Fruit fly (Drosophila melanogaster) whole organism, embryonic: ENCODE results near the gene Rpn12.

Source experiments
- Awh ChIP-seq: fragments of 200-800 bp; sonication (Bioruptor generic); IDR thresholded peaks from 2 replicates; pipeline ENCODE4, ENCODE4 v1.3.6; 2022; ENCODE audit warnings: missing biosample characterization, missing genetic modification characterization
- BEAF-32 ChIP-seq: fragments of 200-800 bp; sonication (Bioruptor generic); optimal IDR thresholded peaks from 3 replicates; lab custom pipeline; 2017; ENCODE audit warnings: missing biosample characterization, missing genetic modification characterization, mild to moderate bottlenecking, moderate library complexity, missing genetic modification reagents
- CG10267 ChIP-seq: fragments of 200-800 bp; sonication (Bioruptor generic); optimal IDR thresholded peaks from 2 replicates; lab custom pipeline; 2018; ENCODE audit warnings: missing biosample characterization, mild to moderate bottlenecking, missing genetic modification characterization, moderate library complexity
- CG13894 ChIP-seq: fragments of 200-800 bp; sonication (Bioruptor generic); optimal IDR thresholded peaks from 3 replicates; lab custom pipeline; 2018; ENCODE audit warnings: missing biosample characterization, mild to moderate bottlenecking, missing genetic modification characterization, moderate library complexity
- CG15269 ChIP-seq: fragments of 200-800 bp; sonication (Bioruptor generic); optimal IDR thresholded peaks from 2 replicates; lab custom pipeline; 2018; ENCODE audit warnings: missing biosample characterization, mild to moderate bottlenecking, missing genetic modification characterization, moderate library complexity
- CG15514 ChIP-seq: fragments of 200-800 bp; sonication (Bioruptor generic); optimal IDR thresholded peaks from 3 replicates; lab custom pipeline; 2017; ENCODE audit warnings: missing biosample characterization, missing genetic modification characterization, mild to moderate bottlenecking, moderate library complexity, missing genetic modification reagents
- CG17361 ChIP-seq: fragments of 200-800 bp; sonication (Bioruptor generic); IDR thresholded peaks from 3 replicates; pipeline ENCODE4 v1.3.6; 2022; ENCODE audit warnings: missing biosample characterization, missing genetic modification characterization
- CG1832 ChIP-seq: fragments of 200-800 bp; sonication (Bioruptor generic); optimal IDR thresholded peaks from 2 replicates; lab custom pipeline; 2017; ENCODE audit warnings: missing biosample characterization, mild to moderate bottlenecking, missing genetic modification characterization, inconsistent platforms
- CG2678 ChIP-seq: fragments of 200-800 bp; sonication (Bioruptor generic); optimal IDR thresholded peaks from 3 replicates; lab custom pipeline; 2019; ENCODE audit warnings: missing biosample characterization, mild to moderate bottlenecking, missing genetic modification characterization, moderate library complexity
- CG31365 ChIP-seq: fragments of 200-800 bp; sonication (Bioruptor generic); optimal IDR thresholded peaks from 2 replicates; lab custom pipeline; 2018; ENCODE audit warnings: missing biosample characterization, mild to moderate bottlenecking, missing genetic modification characterization
- CG31441 ChIP-seq: fragments of 200-800 bp; sonication (Bioruptor generic); IDR thresholded peaks from 2 replicates; pipeline ENCODE4 v1.3.6; 2022; ENCODE audit warnings: missing biosample characterization, missing genetic modification characterization
- CG33213 ChIP-seq: fragments of 200-800 bp; sonication (Bioruptor generic); optimal IDR thresholded peaks from 3 replicates; lab custom pipeline; 2016; ENCODE audit warnings: missing biosample characterization, missing genetic modification characterization
- CG34376 ChIP-seq: fragments of 200-800 bp; sonication (Bioruptor generic); optimal IDR thresholded peaks from 2 replicates; lab custom pipeline; 2018; ENCODE audit warnings: missing biosample characterization, mild to moderate bottlenecking, missing genetic modification characterization
- CG3995 ChIP-seq: fragments of 200-800 bp; sonication (Bioruptor generic); optimal IDR thresholded peaks from 3 replicates; lab custom pipeline; 2016; ENCODE audit warnings: missing biosample characterization, missing genetic modification characterization
- CG4424 ChIP-seq: fragments of 200-800 bp; sonication (Bioruptor generic); optimal IDR thresholded peaks from 3 replicates; lab custom pipeline; 2016; ENCODE audit warnings: missing biosample characterization, missing genetic modification characterization
- CG5953 ChIP-seq: fragments of 200-800 bp; sonication (Bioruptor generic); IDR thresholded peaks from 2 replicates; pipeline ENCODE4 v1.3.6; 2022; ENCODE audit warnings: missing biosample characterization, missing genetic modification characterization
- CG7271 ChIP-seq: fragments of 200-800 bp; sonication (Bioruptor generic); optimal IDR thresholded peaks from 2 replicates; lab custom pipeline; 2018; ENCODE audit warnings: missing biosample characterization, mild to moderate bottlenecking, missing genetic modification characterization, moderate library complexity
- CG7372 ChIP-seq: fragments of 200-800 bp; sonication (Bioruptor generic); IDR thresholded peaks from 2 replicates; pipeline ENCODE4 v1.3.6; 2022; ENCODE audit warnings: missing biosample characterization, missing genetic modification characterization
- CG8944 ChIP-seq: fragments of 200-800 bp; sonication (Bioruptor generic); optimal IDR thresholded peaks from 3 replicates; lab custom pipeline; 2016; ENCODE audit warnings: missing biosample characterization, missing genetic modification characterization
- E2f2 ChIP-seq: fragments of 200-800 bp; sonication (Bioruptor generic); IDR thresholded peaks from 2 replicates; pipeline ENCODE4 v1.3.6; 2022; ENCODE audit warnings: missing biosample characterization, missing genetic modification characterization
- GATAe ChIP-seq: fragments of 200-800 bp; sonication (Bioruptor generic); conservative IDR thresholded peaks from 2 replicates; pipeline ENCODE4 v1.3.6; 2022; ENCODE audit warnings: missing biosample characterization, missing genetic modification characterization
- Gug ChIP-seq: fragments of 200-800 bp; sonication (Bioruptor generic); IDR thresholded peaks from 4 replicates; pipeline ENCODE4 v1.3.6; 2022; ENCODE audit warnings: missing biosample characterization, missing genetic modification characterization
- HLH4C ChIP-seq: fragments of 200-800 bp; sonication (Bioruptor generic); IDR thresholded peaks from 3 replicates; pipeline ENCODE4 v1.3.6; 2022; ENCODE audit warnings: missing biosample characterization, missing genetic modification characterization; ENCODE audit not compliant: partially characterized antibody
- Hey ChIP-seq: fragments of 200-800 bp; sonication (Bioruptor generic); optimal IDR thresholded peaks from 3 replicates; lab custom pipeline; 2018; ENCODE audit warnings: missing biosample characterization, mild to moderate bottlenecking, missing genetic modification characterization
- Jarid2 ChIP-seq: fragments of 200-800 bp; sonication (Bioruptor generic); optimal IDR thresholded peaks from 3 replicates; lab custom pipeline; 2017; ENCODE audit warnings: mild to moderate bottlenecking, missing biosample characterization, missing genetic modification reagents, missing genetic modification characterization
- Lhr ChIP-seq: fragments of 200-800 bp; sonication (Bioruptor generic); optimal IDR thresholded peaks from 3 replicates; lab custom pipeline; 2017; ENCODE audit warnings: mild to moderate bottlenecking, missing biosample characterization, missing genetic modification reagents, missing genetic modification characterization
- Opbp ChIP-seq: fragments of 200-800 bp; sonication (Bioruptor generic); IDR thresholded peaks from 3 replicates; pipeline ENCODE4 v1.3.6; 2022; ENCODE audit warnings: missing biosample characterization, missing genetic modification characterization; ENCODE audit not compliant: partially characterized antibody
- Optix ChIP-seq: fragments of 200-800 bp; sonication (Bioruptor generic); IDR thresholded peaks from 3 replicates; pipeline ENCODE4 v1.3.6; 2022; ENCODE audit warnings: missing biosample characterization, missing genetic modification characterization
- Rfx ChIP-seq: fragments of 200-800 bp; sonication (Bioruptor generic); IDR thresholded peaks from 2 replicates; pipeline ENCODE4 v1.3.6; 2022; ENCODE audit warnings: missing biosample characterization, missing genetic modification characterization
- aop ChIP-seq: fragments of 200-800 bp; sonication (Bioruptor generic); IDR thresholded peaks from 2 replicates; pipeline ENCODE4 v1.3.6; 2022; ENCODE audit warnings: missing biosample characterization, missing genetic modification characterization
- ap ChIP-seq: fragments of 200-800 bp; sonication (Bioruptor generic); IDR thresholded peaks from 2 replicates; pipeline ENCODE4 v1.3.6; 2022; ENCODE audit warnings: missing biosample characterization, missing genetic modification characterization
- crol ChIP-seq: fragments of 200-800 bp; sonication (Bioruptor generic); IDR thresholded peaks from 2 replicates; pipeline ENCODE4 v1.3.6; 2022; ENCODE audit warnings: missing biosample characterization, missing genetic modification characterization
- dimm ChIP-seq: fragments of 200-800 bp; sonication (Bioruptor generic); IDR thresholded peaks from 2 replicates; pipeline ENCODE4 v1.3.6; 2022; ENCODE audit warnings: missing biosample characterization, missing genetic modification characterization
- ems ChIP-seq: fragments of 200-800 bp; sonication (Bioruptor generic); optimal IDR thresholded peaks from 3 replicates; lab custom pipeline; 2016; ENCODE audit warnings: missing biosample characterization, missing genetic modification characterization
- eyg ChIP-seq: fragments of 200-800 bp; sonication (Bioruptor generic); optimal IDR thresholded peaks from 3 replicates; lab custom pipeline; 2016; ENCODE audit warnings: missing biosample characterization, missing genetic modification characterization
- gce ChIP-seq: fragments of 200-800 bp; sonication (Bioruptor generic); IDR thresholded peaks from 3 replicates; pipeline ENCODE4 v1.3.6; 2022; ENCODE audit warnings: missing biosample characterization, missing genetic modification characterization
- gt ChIP-seq: fragments of 200-800 bp; sonication (Bioruptor generic); IDR thresholded peaks from 2 replicates; pipeline ENCODE4 v1.3.6; 2022; ENCODE audit warnings: missing biosample characterization, missing genetic modification characterization
- her ChIP-seq: fragments of 200-800 bp; sonication (Bioruptor generic); optimal IDR thresholded peaks from 2 replicates; lab custom pipeline; 2016; ENCODE audit warnings: missing biosample characterization, missing genetic modification characterization
- kah ChIP-seq: fragments of 200-800 bp; sonication (Bioruptor generic); optimal IDR thresholded peaks from 2 replicates; lab custom pipeline; 2018; ENCODE audit warnings: missing biosample characterization, mild to moderate bottlenecking, missing genetic modification characterization
- ken ChIP-seq: fragments of 200-800 bp; sonication (Bioruptor generic); IDR thresholded peaks from 3 replicates; pipeline ENCODE4 v1.3.6; 2022; ENCODE audit warnings: missing biosample characterization, missing genetic modification characterization
- knrl ChIP-seq: fragments of 200-800 bp; sonication (Bioruptor generic); IDR thresholded peaks from 3 replicates; pipeline ENCODE4 v1.3.6; 2022; ENCODE audit warnings: missing biosample characterization, missing genetic modification characterization; ENCODE audit not compliant: partially characterized antibody
- maf-S ChIP-seq: fragments of 200-800 bp; sonication (Bioruptor generic); optimal IDR thresholded peaks from 2 replicates; lab custom pipeline; 2016; ENCODE audit warnings: missing biosample characterization, missing genetic modification characterization
- nmo ChIP-seq: fragments of 200-800 bp; sonication (Bioruptor generic); optimal IDR thresholded peaks from 2 replicates; lab custom pipeline; 2018; ENCODE audit warnings: missing biosample characterization, mild to moderate bottlenecking, missing genetic modification characterization, moderate library complexity
- schlank ChIP-seq: fragments of 200-800 bp; sonication (Bioruptor generic); optimal IDR thresholded peaks from 2 replicates; lab custom pipeline; 2018; ENCODE audit warnings: missing biosample characterization, mild to moderate bottlenecking, missing genetic modification characterization
- sima ChIP-seq: fragments of 200-800 bp; sonication (Bioruptor generic); optimal IDR thresholded peaks from 2 replicates; lab custom pipeline; 2016; ENCODE audit warnings: missing biosample characterization, missing genetic modification characterization
- sr ChIP-seq: fragments of 200-800 bp; sonication (Bioruptor generic); IDR thresholded peaks from 3 replicates; pipeline ENCODE4 v1.3.6; 2022; ENCODE audit warnings: missing biosample characterization, missing genetic modification characterization
- twi ChIP-seq: fragments of 200-800 bp; optimal IDR thresholded peaks from 2 replicates; lab custom pipeline; 2019; ENCODE audit warnings: missing biosample characterization, mild to moderate bottlenecking, missing genetic modification characterization, moderate library complexity
- unc-4 ChIP-seq: fragments of 200-800 bp; sonication (Bioruptor generic); IDR thresholded peaks from 2 replicates; pipeline ENCODE4 v1.3.6; 2022; ENCODE audit warnings: missing biosample characterization, missing genetic modification characterization; ENCODE audit not compliant: partially characterized antibody
- vnd ChIP-seq: fragments of 200-800 bp; sonication (Bioruptor generic); IDR thresholded peaks from 3 replicates; pipeline ENCODE4 v1.3.6; 2022; ENCODE audit warnings: missing biosample characterization, missing genetic modification characterization; ENCODE audit not compliant: partially characterized antibody
- zf30C ChIP-seq: fragments of 200-800 bp; sonication (Bioruptor generic); optimal IDR thresholded peaks from 3 replicates; lab custom pipeline; 2018; ENCODE audit warnings: missing biosample characterization, mild to moderate bottlenecking, missing genetic modification characterization

The Rpn12 gene

dm6 chr3L:16582678-16583315 is at the start of gene Rpn12 (continued):
- TF ChIP-seq Optix (GFP tag; lab: Robert Waterston, UW) (no peak), CG10267 (tag; lab: Kevin White, UChicago) (peak; percentile 50), CG3995 (GFP tag; lab: Kevin White, UChicago) (peak; percentile 70), CG15514 (peak; percentile 53), ap (GFP tag; lab: Robert Waterston, UW) (no peak), schlank (tag; lab: Kevin White, UChicago) (no peak), zf30C (peak; percentile 25), sima (GFP tag; lab: Kevin White, UChicago) (no peak), dimm (GFP tag; lab: Robert Waterston, UW) (no peak), kah (no peak), aop (no peak), CG8944 (GFP tag; lab: Kevin White, UChicago) (no peak), CG5953 (no peak), Awh (GFP tag; lab: Robert Waterston, UW) (no peak), CG4424 (GFP tag; lab: Kevin White, UChicago) (no peak), BEAF-32 (GFP tag; lab: Kevin White, UChicago) (peak; percentile 79), twi (tag; lab: Kevin White, UChicago) (no peak), crol (GFP tag; lab: Robert Waterston, UW) (no peak), Jarid2 (GFP tag; lab: Kevin White, UChicago) (no peak), Hey (tag; lab: Kevin White, UChicago) (no peak), CG31365 (tag; lab: Kevin White, UChicago) (no peak), CG2678 (tag; lab: Kevin White, UChicago) (peak; percentile 49), gce (GFP tag; lab: Robert Waterston, UW) (no peak; the same call in 2 of the 3 replicates), knrl (GFP tag; lab: Robert Waterston, UW) (peak; percentile 75; the same call in 2 of the 3 replicates), CG7271 (tag; lab: Kevin White, UChicago) (no peak), CG17361 (GFP tag; lab: Robert Waterston, UW) (peak; percentile 55; the same call in 2 of the 3 replicates), CG34376 (GFP tag; lab: Kevin White, UChicago) (no peak), Rfx (GFP tag; lab: Robert Waterston, UW) (peak; percentile 61), CG33213 (GFP tag; lab: Kevin White, UChicago) (no peak), Opbp (GFP tag; lab: Robert Waterston, UW) (peak; percentile 78; the same call in 2 of the 3 replicates), CG15269 (tag; lab: Kevin White, UChicago) (peak; percentile 47), her (GFP tag; lab: Kevin White, UChicago) (peak; percentile 35), CG13894 (tag; lab: Kevin White, UChicago) (peak; percentile 66), nmo (GFP tag; lab: Kevin White, UChicago) (peak; percentile 52), gt (GFP tag; lab: Robert Waterston, UW) (no peak), Lhr (no peak), maf-S (GFP tag; lab: Kevin White, UChicago) (no peak), eyg (GFP tag; lab: Kevin White, UChicago) (no peak), CG1832 (GFP tag; lab: Kevin White, UChicago) (no peak), vnd (GFP tag; lab: Robert Waterston, UW) (peak; percentile 70; the same call in 2 of the 3 replicates), ken (GFP tag; lab: Robert Waterston, UW) (no peak), sr (GFP tag; lab: Robert Waterston, UW) (no peak), GATAe (GFP tag; lab: Robert Waterston, UW) (no peak), unc-4 (GFP tag; lab: Robert Waterston, UW) (peak; percentile 83), CG7372 (GFP tag; lab: Robert Waterston, UW) (0 out of 2 replicates have a peak, but pooled peaks have one; percentile 20), CG31441 (0 out of 2 replicates have a peak, but pooled peaks have one; percentile 29), E2f2 (peak; percentile 40; the same call in 1 of the 2 replicates), ems (GFP tag; lab: Kevin White, UChicago) (no peak), HLH4C (peak; percentile 89), Gug (GFP tag; lab: Robert Waterston, UW) (no peak)
